Worm (Caenorhabditis elegans): ENCODE data around the gene Y38F2AR.10.

Y38F2AR.10 gene

DNA sequence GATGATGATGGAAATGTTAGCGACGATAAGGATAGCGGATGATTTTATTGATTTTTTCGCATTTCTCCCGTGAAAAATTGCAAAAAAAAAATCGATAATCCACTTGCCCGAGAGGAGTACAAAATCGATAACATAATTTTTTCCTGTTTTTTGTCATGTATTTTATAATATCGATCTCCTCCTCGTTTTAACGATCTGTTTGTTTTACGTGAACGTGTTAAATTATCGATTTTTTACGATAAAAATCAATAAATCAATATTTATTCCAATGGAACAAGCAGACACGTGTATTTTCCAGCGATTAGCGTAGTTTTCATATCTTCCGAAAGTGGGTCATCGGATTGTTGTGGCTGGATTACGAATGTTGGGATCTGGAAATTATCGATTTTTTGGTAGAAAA, 3.3 kb downstream of the Y38F2AR.10 start:
- TF ChIP-seq ref-1 (GFP tag; conservative IDR thresholded peaks at IDR 0.05): no peak
- TF ChIP-seq ztf-29 (GFP tag; IDR thresholded peaks at IDR 0.05): no peak
- peak; percentile 80 for TF ChIP-seq T22C8.4 (GFP tag; IDR thresholded peaks at IDR 0.05)
- no peak for TF ChIP-seq cog-1 (tag; optimal IDR thresholded peaks at IDR 0.05)

DNA sequence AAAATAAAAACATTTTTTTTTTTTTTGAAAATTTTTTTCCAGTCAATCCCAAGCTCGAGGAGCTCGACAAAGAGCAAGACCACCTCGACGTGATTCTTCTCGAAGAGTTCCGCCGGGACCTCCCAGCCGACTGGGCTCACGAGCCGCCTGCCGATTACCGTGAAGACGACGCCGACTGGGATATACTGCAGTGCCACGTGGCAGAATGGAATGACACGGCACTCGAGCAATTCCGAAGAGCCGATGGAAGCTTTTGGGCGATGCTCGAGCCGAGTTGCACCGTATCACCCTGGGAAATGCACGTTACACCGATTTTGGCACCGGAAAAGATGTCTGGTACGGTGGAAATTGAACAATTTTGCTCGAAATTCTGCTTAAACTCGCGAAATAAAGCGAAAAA, 6.3 kb downstream of the Y38F2AR.10 start:
- no peak for TF ChIP-seq ztf-23 (GFP tag; IDR thresholded peaks at IDR 0.05)
- TF ChIP-seq T22C8.4 (GFP tag; IDR thresholded peaks at IDR 0.05): no peak
- TF ChIP-seq ztf-29 (GFP tag; IDR thresholded peaks at IDR 0.05): no peak
- no peak for TF ChIP-seq med-1 (GFP tag; optimal IDR thresholded peaks at IDR 0.05; ENCODE audit: insufficient read depth)
- TF ChIP-seq tab-1 (GFP tag; IDR thresholded peaks at IDR 0.05): no peak
- no peak for TF ChIP-seq ref-1 (GFP tag; conservative IDR thresholded peaks at IDR 0.05)
- no peak for TF ChIP-seq flt-1 (GFP tag; IDR thresholded peaks at IDR 0.05)
- TF ChIP-seq cog-1 (tag; optimal IDR thresholded peaks at IDR 0.05): no peak
- no peak for TF ChIP-seq klf-2 (GFP tag; conservative IDR thresholded peaks at IDR 0.05)

DNA sequence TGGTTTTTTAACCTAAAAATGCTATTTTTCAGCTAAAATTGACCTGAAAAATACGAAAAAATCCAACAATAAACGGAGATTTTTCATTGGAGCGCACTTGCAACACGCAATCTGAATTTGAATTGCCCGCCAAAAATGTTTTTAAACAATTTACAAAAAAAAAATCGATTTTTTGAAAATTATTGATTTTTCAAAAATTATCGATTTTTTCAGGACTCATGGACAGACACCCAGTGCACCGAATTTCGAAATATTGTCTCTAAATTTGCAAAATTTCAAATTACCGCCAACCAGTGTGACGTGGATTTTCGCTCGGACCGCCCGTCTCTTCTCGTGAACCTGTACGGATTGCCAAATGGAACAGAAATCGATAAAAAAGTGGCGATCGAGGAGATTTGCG, 7.5 kb downstream of the Y38F2AR.10 start:
- peak; percentile 83 for TF ChIP-seq T22C8.4 (GFP tag; IDR thresholded peaks at IDR 0.05)
- TF ChIP-seq med-1 (GFP tag; optimal IDR thresholded peaks at IDR 0.05; ENCODE audit: insufficient read depth): no peak
- no peak for TF ChIP-seq klf-2 (GFP tag; conservative IDR thresholded peaks at IDR 0.05)
- no peak for TF ChIP-seq cog-1 (tag; optimal IDR thresholded peaks at IDR 0.05)
- TF ChIP-seq flt-1 (GFP tag; IDR thresholded peaks at IDR 0.05): no peak
- no peak for TF ChIP-seq ref-1 (GFP tag; conservative IDR thresholded peaks at IDR 0.05)
- no peak for TF ChIP-seq ztf-23 (GFP tag; IDR thresholded peaks at IDR 0.05)
- TF ChIP-seq tab-1 (GFP tag; IDR thresholded peaks at IDR 0.05): no peak

DNA sequence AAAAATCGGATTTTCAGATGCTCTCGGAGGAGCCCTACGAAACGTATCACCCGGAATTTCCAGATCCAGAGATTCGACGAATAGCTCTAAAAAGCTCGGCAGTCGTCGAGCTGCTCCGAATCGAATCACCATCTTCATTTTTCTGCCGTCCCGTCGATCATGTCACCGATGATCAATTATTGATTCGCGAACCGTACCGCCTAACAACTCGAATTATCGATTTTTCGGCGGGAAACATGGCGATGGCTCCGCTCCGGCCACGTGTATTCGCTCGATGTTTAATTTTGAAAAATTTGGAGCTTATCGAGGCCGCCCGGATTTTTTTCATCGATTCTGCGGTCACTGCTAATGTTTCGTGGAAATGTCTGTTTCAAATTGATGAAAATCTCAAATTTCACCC, 8.5 kb downstream of the Y38F2AR.10 start, which contains the start of gene eri-5:
Gene eri-5 (plus strand): TSS at position 18 of the 400 bp plus-strand sequence.
- TF ChIP-seq ref-1 (GFP tag; conservative IDR thresholded peaks at IDR 0.05): no peak
- TF ChIP-seq cog-1 (tag; optimal IDR thresholded peaks at IDR 0.05): no peak
- no peak for TF ChIP-seq ztf-23 (GFP tag; IDR thresholded peaks at IDR 0.05)
- TF ChIP-seq T22C8.4 (GFP tag; IDR thresholded peaks at IDR 0.05): peak; percentile 64; the same call in 1 of the 2 replicates
- TF ChIP-seq ztf-29 (GFP tag; IDR thresholded peaks at IDR 0.05): no peak
- no peak for TF ChIP-seq tab-1 (GFP tag; IDR thresholded peaks at IDR 0.05)

DNA sequence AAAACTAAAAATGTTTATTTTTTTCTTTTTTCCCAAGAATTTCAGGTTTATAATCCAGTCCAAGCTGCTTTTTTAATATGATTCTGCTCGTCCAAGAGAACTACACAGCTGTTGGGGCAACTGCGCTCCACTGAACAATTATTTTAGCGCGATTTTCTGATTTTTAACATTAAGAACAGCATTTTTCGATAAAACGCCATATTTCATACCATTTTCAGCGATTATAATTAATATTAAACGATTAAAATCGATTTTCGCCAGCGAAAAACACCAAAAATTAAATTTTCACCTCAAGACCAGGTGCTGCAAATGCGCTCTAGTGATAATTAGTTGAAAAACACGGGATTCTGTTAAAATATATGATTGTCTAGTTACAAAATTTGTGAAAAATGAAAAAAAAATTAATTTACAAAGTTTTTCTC, 9.1 kb downstream of the Y38F2AR.10 start:
- TF ChIP-seq med-1 (GFP tag; optimal IDR thresholded peaks at IDR 0.05; ENCODE audit: insufficient read depth): no peak
- TF ChIP-seq tab-1 (GFP tag; IDR thresholded peaks at IDR 0.05): no peak
- no peak for TF ChIP-seq T22C8.4 (GFP tag; IDR thresholded peaks at IDR 0.05)
- peak; percentile 3 for TF ChIP-seq cog-1 (tag; optimal IDR thresholded peaks at IDR 0.05)
- TF ChIP-seq klf-2 (GFP tag; conservative IDR thresholded peaks at IDR 0.05): no peak
- TF ChIP-seq ref-1 (GFP tag; conservative IDR thresholded peaks at IDR 0.05): no peak
- peak; percentile 72 for TF ChIP-seq ztf-23 (GFP tag; IDR thresholded peaks at IDR 0.05)

DNA sequence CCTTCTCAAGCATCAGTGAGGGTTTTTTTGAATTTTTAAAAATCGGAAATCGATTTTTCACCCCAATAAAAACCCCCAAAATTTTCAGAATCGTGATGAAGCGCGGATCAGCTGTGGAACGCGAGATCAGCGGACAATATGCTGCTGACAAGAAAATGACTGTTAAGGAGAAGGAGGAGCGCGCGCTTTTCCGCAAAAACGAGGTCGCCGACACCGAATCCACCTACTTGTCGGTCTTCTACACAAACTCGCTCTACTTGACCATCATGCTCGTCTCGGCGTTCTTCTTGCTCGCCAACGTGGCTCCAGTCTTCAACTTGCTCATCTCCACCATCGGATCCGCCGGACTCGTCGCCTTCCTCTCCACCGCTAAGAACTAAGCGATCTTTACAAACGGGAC, 9.6 kb downstream of the Y38F2AR.10 start:
- TF ChIP-seq ref-1 (GFP tag; conservative IDR thresholded peaks at IDR 0.05) (no peak), klf-2 (GFP tag; conservative IDR thresholded peaks at IDR 0.05) (no peak), T22C8.4 (GFP tag; IDR thresholded peaks at IDR 0.05) (no peak), ztf-29 (GFP tag; IDR thresholded peaks at IDR 0.05) (no peak), med-1 (GFP tag; optimal IDR thresholded peaks at IDR 0.05; ENCODE audit: insufficient read depth) (no peak), cog-1 (tag; optimal IDR thresholded peaks at IDR 0.05) (no peak), ztf-23 (GFP tag; IDR thresholded peaks at IDR 0.05) (no peak), flt-1 (GFP tag; IDR thresholded peaks at IDR 0.05) (no peak), tab-1 (GFP tag; IDR thresholded peaks at IDR 0.05) (no peak)

DNA sequence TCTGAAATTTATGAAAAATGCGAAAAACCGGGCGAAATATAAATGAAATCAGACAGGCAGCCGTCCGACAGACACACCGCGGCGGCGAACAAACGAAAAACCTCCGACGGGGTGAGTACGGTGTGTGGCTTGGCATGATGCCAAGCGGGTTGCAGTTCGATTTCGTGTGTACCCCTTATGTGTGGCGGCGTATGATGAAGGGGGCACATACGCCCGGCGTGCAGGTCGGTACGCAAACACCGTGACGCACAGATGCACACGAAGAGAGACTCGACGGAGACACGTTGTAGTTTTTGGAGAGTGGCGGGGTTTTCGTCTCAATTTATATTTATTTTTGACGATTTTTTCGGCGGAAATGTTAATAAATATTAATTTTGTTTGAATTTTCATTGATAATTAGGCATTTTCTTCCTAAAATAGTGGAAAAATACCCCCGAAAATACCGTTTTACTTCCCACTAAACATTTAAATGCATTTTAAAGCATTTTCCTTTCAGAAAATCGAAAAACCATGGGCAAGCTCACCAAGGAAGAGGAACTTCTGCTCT, 10.3 kb downstream of the Y38F2AR.10 start, which contains the start of gene trap-3:
Gene trap-3 (plus strand): TSS at position 497 of the 547 bp plus-strand sequence.
- TF ChIP-seq klf-2 (GFP tag; conservative IDR thresholded peaks at IDR 0.05) (no peak), flt-1 (GFP tag; IDR thresholded peaks at IDR 0.05) (peak; percentile 86), ztf-23 (GFP tag; IDR thresholded peaks at IDR 0.05) (peak; percentile 100), ref-1 (GFP tag; conservative IDR thresholded peaks at IDR 0.05) (no peak), cog-1 (tag; optimal IDR thresholded peaks at IDR 0.05) (peak; percentile 86), tab-1 (GFP tag; IDR thresholded peaks at IDR 0.05) (peak; percentile 35; the same call in 1 of the 2 replicates), ztf-29 (GFP tag; IDR thresholded peaks at IDR 0.05) (0 out of 2 replicates have a peak, but pooled peaks have one; percentile 26), T22C8.4 (GFP tag; IDR thresholded peaks at IDR 0.05) (no peak), med-1 (GFP tag; optimal IDR thresholded peaks at IDR 0.05; ENCODE audit: insufficient read depth) (no peak)

DNA sequence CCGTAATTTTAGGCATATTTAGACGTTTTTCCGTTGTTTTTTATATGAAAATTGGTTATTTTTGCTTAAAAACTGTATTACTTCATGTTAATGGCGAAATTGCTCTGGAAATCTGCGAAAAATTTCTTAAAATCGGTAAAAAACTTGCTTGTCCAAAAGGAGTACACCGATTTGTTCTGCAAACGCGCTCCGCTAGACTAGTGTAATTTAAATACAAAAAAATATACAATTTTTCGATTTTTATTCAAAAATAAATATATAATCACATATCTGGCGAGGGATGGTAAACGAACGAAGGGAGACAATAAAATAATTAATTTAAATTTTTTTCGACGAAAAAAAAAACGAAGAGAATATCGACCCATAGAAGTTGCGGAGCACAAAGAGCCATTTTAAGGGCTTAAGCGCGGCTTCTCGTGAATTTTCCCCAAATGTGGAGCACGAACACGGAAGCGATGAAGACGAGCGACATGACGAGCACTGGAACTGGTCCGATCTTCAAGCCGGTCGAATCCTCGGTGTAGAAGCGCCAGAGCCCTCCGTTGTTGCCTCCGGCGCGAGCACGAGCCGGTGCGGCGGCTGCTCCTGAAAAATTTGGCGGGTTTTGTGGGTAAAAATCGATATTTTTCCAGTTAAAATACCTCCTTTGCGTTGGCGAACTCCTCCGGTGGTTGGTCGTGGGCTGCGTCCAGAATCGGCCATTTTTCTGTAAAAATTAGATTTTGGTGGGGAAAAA, 11.2 kb downstream of the Y38F2AR.10 start, which contains the start of gene sec-61.B:
Gene sec-61.B (minus strand): TSS at position 706 of the 736 bp plus-strand sequence.
- TF ChIP-seq flt-1 (GFP tag; IDR thresholded peaks at IDR 0.05) (no peak), tab-1 (GFP tag; IDR thresholded peaks at IDR 0.05) (no peak), med-1 (GFP tag; optimal IDR thresholded peaks at IDR 0.05; ENCODE audit: insufficient read depth) (no peak), ztf-23 (GFP tag; IDR thresholded peaks at IDR 0.05) (peak; percentile 59; the same call in 1 of the 2 replicates), ref-1 (GFP tag; conservative IDR thresholded peaks at IDR 0.05) (no peak), klf-2 (GFP tag; conservative IDR thresholded peaks at IDR 0.05) (no peak), cog-1 (tag; optimal IDR thresholded peaks at IDR 0.05) (no peak), ztf-29 (GFP tag; IDR thresholded peaks at IDR 0.05) (0 out of 2 replicates have a peak, but pooled peaks have one; percentile 47), T22C8.4 (GFP tag; IDR thresholded peaks at IDR 0.05) (no peak)

DNA sequence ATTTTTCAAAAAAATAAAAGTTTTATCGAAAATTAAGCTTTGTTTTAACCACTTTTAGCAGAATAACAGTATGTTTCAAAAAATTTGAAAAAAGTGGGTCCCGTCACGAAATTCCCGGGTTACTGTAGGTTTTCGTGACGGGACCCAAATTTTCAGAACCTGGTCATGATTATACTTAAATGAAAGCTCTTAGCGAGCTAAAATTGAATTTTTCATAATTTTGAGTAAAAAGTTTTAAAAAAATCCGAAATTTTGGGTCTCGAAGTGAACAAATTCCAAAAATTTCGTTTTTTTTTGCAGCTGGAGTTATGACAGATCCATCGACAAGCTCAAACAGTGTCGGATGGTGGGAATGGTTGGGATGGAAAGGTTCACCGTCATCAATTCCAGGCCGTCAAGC, 15.6 kb downstream of the Y38F2AR.10 start, which contains the start of gene Y38F2AR.3:
Gene Y38F2AR.3 (plus strand): TSS at position 301 of the 400 bp plus-strand sequence.
- no peak for TF ChIP-seq cog-1 (tag; optimal IDR thresholded peaks at IDR 0.05)
- TF ChIP-seq med-1 (GFP tag; optimal IDR thresholded peaks at IDR 0.05; ENCODE audit: insufficient read depth): no peak
- no peak for TF ChIP-seq ref-1 (GFP tag; conservative IDR thresholded peaks at IDR 0.05)

Measured in whole organism, midembryonic.